Worm (Caenorhabditis elegans): ENCODE results near the gene Y54G11A.9.

- no peak for TF ChIP-seq W03F9.2 (tag; optimal IDR thresholded peaks at IDR 0.05)
- TF ChIP-seq dao-5 (tag; optimal IDR thresholded peaks at IDR 0.05): no peak
- no peak for TF ChIP-seq him-1 (tag; optimal IDR thresholded peaks at IDR 0.05)
Observed at ce11 chrII:14377796-14378195, 31.6 kb upstream of the Y54G11A.9 start, which contains the start of gene acr-20.
